Worm (Caenorhabditis elegans): ENCODE data around the gene spd-3.

ce11 chrIV:6762416-6762815 is at the start of gene spd-3:
- no peak for TF ChIP-seq lsy-2 (tag; optimal IDR thresholded peaks at IDR 0.05)
- TF ChIP-seq flh-1 (GFP tag; optimal IDR thresholded peaks at IDR 0.05): no peak
- no peak for TF ChIP-seq nhr-237 (tag; optimal IDR thresholded peaks at IDR 0.05)
- no peak for TF ChIP-seq unc-62 (GFP tag; optimal IDR thresholded peaks at IDR 0.05)
- TF ChIP-seq cnd-1 (tag; optimal IDR thresholded peaks at IDR 0.05): no peak
- TF ChIP-seq ceh-39 (tag; optimal IDR thresholded peaks at IDR 0.05): no peak
- no peak for TF ChIP-seq ztf-11 (tag; optimal IDR thresholded peaks at IDR 0.05)
- no peak for TF ChIP-seq elt-1 (tag; optimal IDR thresholded peaks at IDR 0.05; ENCODE audit: borderline replicate concordance, insufficient read depth)
- TF ChIP-seq snpc-4 (tag; optimal IDR thresholded peaks at IDR 0.05): no peak
- no peak for TF ChIP-seq mls-2 (tag; optimal IDR thresholded peaks at IDR 0.05)
